Fruit fly (Drosophila melanogaster) Kc167 (cell line): ENCODE results near the gene CG43248.

Experiments
- Myc ChIP-seq: fragments of >200 bp; optimal IDR thresholded peaks from 2 replicates; lab custom pipeline; 2017; ENCODE audit warnings: missing external identifiers
- h ChIP-seq: fragments of >200 bp; optimal IDR thresholded peaks from 3 replicates; lab custom pipeline; 2018; ENCODE audit warnings: missing external identifiers

DNA sequence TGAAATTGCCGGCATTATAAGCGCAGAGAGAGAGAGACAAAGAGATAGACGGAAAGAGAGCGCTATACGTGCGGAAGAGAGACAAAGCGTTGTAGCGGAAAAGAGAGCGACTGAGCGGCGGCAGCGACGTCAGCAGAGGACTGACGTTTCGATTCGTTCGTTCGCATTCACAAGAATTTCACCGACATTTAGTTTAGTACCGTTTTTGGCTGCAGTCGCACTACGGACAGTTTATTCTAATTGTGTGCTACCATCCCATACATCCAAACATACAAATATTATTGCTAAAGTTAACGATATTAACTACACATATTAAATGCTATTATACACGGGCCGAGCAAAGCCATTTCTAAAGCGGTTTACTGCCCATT, 3.9 kb upstream of the CG43248 start, which contains the start of gene CrebA:
- TF ChIP-seq h: no peak
- no peak for TF ChIP-seq Myc
